5 fruit fly cellular contexts compared by ENCODE assay signal in genomic region chr3L:4624371-4625154, dm6.
A peak's percentile ranks its signal among the peaks of the same experiment; 100 is the strongest.
TF ChIP-seq lines count a peak whose summit lies in the region.

No protein-coding gene starts in this region.

- peak; percentile 28 for TF ChIP-seq CTCF in whole organism, embryonic (GFP tag; optimal IDR thresholded peaks at IDR 0.05; lab: Kevin White, UChicago)

TF ChIP-seq in whole organism, adult, 20 proteins besides CTCF, POLR2A, EP300 and RAD21 (continues in another document):
- TF ChIP-seq CG7045 (GFP tag; optimal IDR thresholded peaks at IDR 0.05; lab: Kevin White, UChicago): peak; percentile 91
- TF ChIP-seq cic (GFP tag; optimal IDR thresholded peaks at IDR 0.05; lab: Kevin White, UChicago): no peak
- peak; percentile 21 for TF ChIP-seq Mnt (GFP tag; optimal IDR thresholded peaks at IDR 0.05; lab: Kevin White, UChicago)
- peak; percentile 71 for TF ChIP-seq CG14711 (tag; optimal IDR thresholded peaks at IDR 0.05; lab: Kevin White, UChicago)
- no peak for TF ChIP-seq cnc (optimal IDR thresholded peaks at IDR 0.05; lab: Kevin White, UChicago)
- peak; percentile 65 for TF ChIP-seq CG1620 (GFP tag; optimal IDR thresholded peaks at IDR 0.05; lab: Kevin White, UChicago)
- peak; percentile 54 for TF ChIP-seq CG7101 (tag; optimal IDR thresholded peaks at IDR 0.05; lab: Kevin White, UChicago)
- TF ChIP-seq CG33017 (tag; optimal IDR thresholded peaks at IDR 0.05; lab: Kevin White, UChicago): peak; percentile 68
- peak; percentile 39 for TF ChIP-seq tj (GFP tag; optimal IDR thresholded peaks at IDR 0.05; lab: Kevin White, UChicago)
- peak; percentile 80 for TF ChIP-seq toe (GFP tag; optimal IDR thresholded peaks at IDR 0.05; lab: Kevin White, UChicago)
- peak; percentile 87 for TF ChIP-seq Hr96 (GFP tag; optimal IDR thresholded peaks at IDR 0.05; lab: Kevin White, UChicago)
- TF ChIP-seq CG12768 (GFP tag; optimal IDR thresholded peaks at IDR 0.05; lab: Kevin White, UChicago): peak; percentile 85
- peak; percentile 60 for TF ChIP-seq Clk (GFP tag; optimal IDR thresholded peaks at IDR 0.05; lab: Kevin White, UChicago)
- no peak for TF ChIP-seq kay (GFP tag; lab: Kevin White, UChicago; ENCODE audit: borderline replicate concordance)
- peak; percentile 73 for TF ChIP-seq bab1 (GFP tag; optimal IDR thresholded peaks at IDR 0.05; lab: Kevin White, UChicago)
- peak; percentile 75 for TF ChIP-seq ovo (GFP tag; optimal IDR thresholded peaks at IDR 0.05; lab: Kevin White, UChicago)
- peak; percentile 70 for TF ChIP-seq CG11617 (GFP tag; optimal IDR thresholded peaks at IDR 0.05; lab: Kevin White, UChicago)
- peak; percentile 32 for TF ChIP-seq Crg-1 (GFP tag; optimal IDR thresholded peaks at IDR 0.05; lab: Kevin White, UChicago)

TF ChIP-seq in whole organism, embryonic, 481 proteins besides CTCF, POLR2A, EP300 and RAD21 (continues in another document):
- peak; percentile 92 for TF ChIP-seq Ptx1 (GFP tag; IDR thresholded peaks at IDR 0.05; lab: Robert Waterston, UW)
- TF ChIP-seq CG17385 (GFP tag; optimal IDR thresholded peaks at IDR 0.05; lab: Kevin White, UChicago): peak; percentile 82
- TF ChIP-seq vnd (GFP tag; IDR thresholded peaks at IDR 0.05; lab: Robert Waterston, UW; ENCODE audit: partially characterized antibody): no peak
- TF ChIP-seq Dfd (GFP tag; optimal IDR thresholded peaks at IDR 0.05; lab: Kevin White, UChicago): no peak
- TF ChIP-seq MTF-1 (GFP tag; optimal IDR thresholded peaks at IDR 0.05; lab: Kevin White, UChicago; ENCODE audit: borderline replicate concordance): peak; percentile 35
- TF ChIP-seq CG7271 (tag; optimal IDR thresholded peaks at IDR 0.05; lab: Kevin White, UChicago): no peak
- peak; percentile 35 for TF ChIP-seq B-H2 (GFP tag; optimal IDR thresholded peaks at IDR 0.05; lab: Kevin White, UChicago)
- TF ChIP-seq run (tag; optimal IDR thresholded peaks at IDR 0.05; lab: Kevin White, UChicago): peak; percentile 34
- TF ChIP-seq CG12236 (GFP tag; optimal IDR thresholded peaks at IDR 0.05; lab: Kevin White, UChicago): peak; percentile 83
- 0 out of 2 replicates have a peak, but pooled peaks have one; percentile 11 for TF ChIP-seq Poxn (GFP tag; IDR thresholded peaks at IDR 0.05; lab: Robert Waterston, UW)
- TF ChIP-seq org-1 (GFP tag; optimal IDR thresholded peaks at IDR 0.05; lab: Kevin White, UChicago): peak; percentile 81
- no peak for TF ChIP-seq CG16779 (GFP tag; IDR thresholded peaks at IDR 0.05; lab: Robert Waterston, UW)
- TF ChIP-seq Sox102F (GFP tag; optimal IDR thresholded peaks at IDR 0.05; lab: Kevin White, UChicago): peak; percentile 93
- TF ChIP-seq CG30403 (GFP tag; optimal IDR thresholded peaks at IDR 0.05; lab: Kevin White, UChicago): peak; percentile 87
- peak; percentile 82 for TF ChIP-seq nau (GFP tag; optimal IDR thresholded peaks at IDR 0.05; lab: Kevin White, UChicago)
- TF ChIP-seq CG9609 (GFP tag; optimal IDR thresholded peaks at IDR 0.05; lab: Kevin White, UChicago): peak; percentile 79
- TF ChIP-seq lov (optimal IDR thresholded peaks at IDR 0.05; lab: Kevin White, UChicago): no peak
- no peak for TF ChIP-seq lov (GFP tag; IDR thresholded peaks at IDR 0.05; lab: Robert Waterston, UW)

TF ChIP-seq in whole organism, prepupa, 60 proteins besides CTCF, POLR2A, EP300 and RAD21 (continues in another document):
- peak; percentile 21 for TF ChIP-seq Blimp-1 (GFP tag; optimal IDR thresholded peaks at IDR 0.05; lab: Kevin White, UChicago)
- peak; percentile 37 for TF ChIP-seq CG9139 (GFP tag; optimal IDR thresholded peaks at IDR 0.05; lab: Kevin White, UChicago)
- peak; percentile 91 for TF ChIP-seq CG4318 (GFP tag; optimal IDR thresholded peaks at IDR 0.05; lab: Kevin White, UChicago)
- peak; percentile 74 for TF ChIP-seq CG34406 (GFP tag; optimal IDR thresholded peaks at IDR 0.05; lab: Kevin White, UChicago)
- no peak for TF ChIP-seq CG6854 (GFP tag; optimal IDR thresholded peaks at IDR 0.05; lab: Kevin White, UChicago)
- peak; percentile 93 for TF ChIP-seq eg (GFP tag; IDR thresholded peaks at IDR 0.05; lab: Robert Waterston, UW)
- TF ChIP-seq CG10631 (GFP tag; optimal IDR thresholded peaks at IDR 0.05; lab: Kevin White, UChicago): peak; percentile 79
- TF ChIP-seq net (GFP tag; optimal IDR thresholded peaks at IDR 0.05; lab: Kevin White, UChicago): peak; percentile 88
- peak; percentile 84 for TF ChIP-seq dac (GFP tag; optimal IDR thresholded peaks at IDR 0.05; lab: Kevin White, UChicago)
- TF ChIP-seq cyc (GFP tag; optimal IDR thresholded peaks at IDR 0.05; lab: Kevin White, UChicago): peak; percentile 71
- peak; percentile 91 for TF ChIP-seq pdm3 (GFP tag; optimal IDR thresholded peaks at IDR 0.05; lab: Kevin White, UChicago)
- TF ChIP-seq esn (GFP tag; optimal IDR thresholded peaks at IDR 0.05; lab: Kevin White, UChicago): peak; percentile 72
- peak; percentile 78 for TF ChIP-seq Hr39 (GFP tag; optimal IDR thresholded peaks at IDR 0.05; lab: Kevin White, UChicago)
- no peak for TF ChIP-seq Eip93F (GFP tag; optimal IDR thresholded peaks at IDR 0.05; lab: Kevin White, UChicago)
- peak; percentile 58 for TF ChIP-seq Ets21C (GFP tag; optimal IDR thresholded peaks at IDR 0.05; lab: Kevin White, UChicago)
- peak; percentile 70 for TF ChIP-seq CG6792 (GFP tag; optimal IDR thresholded peaks at IDR 0.05; lab: Kevin White, UChicago)
- TF ChIP-seq Hr38 (GFP tag; optimal IDR thresholded peaks at IDR 0.05; lab: Kevin White, UChicago): peak; percentile 34
- peak; percentile 49 for TF ChIP-seq CG8632 (GFP tag; optimal IDR thresholded peaks at IDR 0.05; lab: Kevin White, UChicago)
- TF ChIP-seq CG6808 (GFP tag; optimal IDR thresholded peaks at IDR 0.05; lab: Kevin White, UChicago): peak; percentile 86

TF ChIP-seq in whole organism, pupa, 21 proteins besides CTCF, POLR2A, EP300 and RAD21:
- TF ChIP-seq CG14655 (GFP tag; optimal IDR thresholded peaks at IDR 0.05; lab: Kevin White, UChicago) (peak; percentile 96), CG32121 (GFP tag; IDR thresholded peaks at IDR 0.05; lab: Robert Waterston, UW) (peak; percentile 93), Pif1A (GFP tag; optimal IDR thresholded peaks at IDR 0.05; lab: Kevin White, UChicago) (peak; percentile 88), CG12605 (GFP tag; IDR thresholded peaks at IDR 0.05; lab: Robert Waterston, UW) (peak; percentile 76), fd96Ca (GFP tag; IDR thresholded peaks at IDR 0.05; lab: Robert Waterston, UW) (peak; percentile 70; the same call in 2 of the 3 replicates), CG34367 (tag; optimal IDR thresholded peaks at IDR 0.05; lab: Kevin White, UChicago) (peak; percentile 84), CG17806 (tag; optimal IDR thresholded peaks at IDR 0.05; lab: Kevin White, UChicago) (peak; percentile 81), EcR (GFP tag; optimal IDR thresholded peaks at IDR 0.05; lab: Kevin White, UChicago) (peak; percentile 90), CG8301 (tag; optimal IDR thresholded peaks at IDR 0.05; lab: Kevin White, UChicago) (peak; percentile 95), Ets98B (GFP tag; IDR thresholded peaks at IDR 0.05; lab: Robert Waterston, UW) (peak; percentile 89), rn (GFP tag; IDR thresholded peaks at IDR 0.05; lab: Robert Waterston, UW) (peak; percentile 65), CG10348 (GFP tag; IDR thresholded peaks at IDR 0.05; lab: Robert Waterston, UW) (peak; percentile 70; the same call in 1 of the 2 replicates), CG9948 (tag; optimal IDR thresholded peaks at IDR 0.05; lab: Kevin White, UChicago) (peak; percentile 89), CG15710 (tag; optimal IDR thresholded peaks at IDR 0.05; lab: Kevin White, UChicago) (peak; percentile 88), CG13204 (GFP tag; optimal IDR thresholded peaks at IDR 0.05; lab: Kevin White, UChicago) (peak; percentile 68), Snoo (tag; optimal IDR thresholded peaks at IDR 0.05; lab: Kevin White, UChicago) (peak; percentile 64), CG8159 (tag; optimal IDR thresholded peaks at IDR 0.05; lab: Kevin White, UChicago) (peak; percentile 88), CG4496 (GFP tag; IDR thresholded peaks at IDR 0.05; lab: Robert Waterston, UW) (peak; percentile 91), Pif1B (GFP tag; optimal IDR thresholded peaks at IDR 0.05; lab: Kevin White, UChicago) (peak; percentile 80), gl (tag; optimal IDR thresholded peaks at IDR 0.05; lab: Kevin White, UChicago) (peak; percentile 64), D1 (tag; optimal IDR thresholded peaks at IDR 0.05; lab: Kevin White, UChicago) (peak; percentile 71)

TF ChIP-seq in whole organism, wandering third instar larva, 38 proteins besides CTCF, POLR2A, EP300 and RAD21 (continues in another document):
- TF ChIP-seq OdsH (GFP tag; optimal IDR thresholded peaks at IDR 0.05; lab: Kevin White, UChicago): peak; percentile 42
- peak; percentile 40 for TF ChIP-seq rgr (GFP tag; optimal IDR thresholded peaks at IDR 0.05; lab: Kevin White, UChicago)
- TF ChIP-seq psq (GFP tag; optimal IDR thresholded peaks at IDR 0.05; lab: Kevin White, UChicago): peak; percentile 81
- no peak for TF ChIP-seq Hr83 (GFP tag; optimal IDR thresholded peaks at IDR 0.05; lab: Kevin White, UChicago; ENCODE audit: poor library complexity, severe bottlenecking)
- no peak for TF ChIP-seq CG32264 (GFP tag; optimal IDR thresholded peaks at IDR 0.05; lab: Kevin White, UChicago)
- TF ChIP-seq ey (GFP tag; optimal IDR thresholded peaks at IDR 0.05; lab: Kevin White, UChicago): peak; percentile 74
- TF ChIP-seq fru (GFP tag; optimal IDR thresholded peaks at IDR 0.05; lab: Kevin White, UChicago): peak; percentile 63
- TF ChIP-seq foxo (GFP tag; optimal IDR thresholded peaks at IDR 0.05; lab: Kevin White, UChicago): peak in 1 of 2 experiments; percentile 65
- peak; percentile 61 for TF ChIP-seq Vsx2 (GFP tag; optimal IDR thresholded peaks at IDR 0.05; lab: Kevin White, UChicago; ENCODE audit: partially characterized antibody)
- TF ChIP-seq HLH106 (tag; optimal IDR thresholded peaks at IDR 0.05; lab: Kevin White, UChicago): peak; percentile 31
- peak; percentile 73 for TF ChIP-seq h (GFP tag; optimal IDR thresholded peaks at IDR 0.05; lab: Kevin White, UChicago)
- no peak for TF ChIP-seq Myc (optimal IDR thresholded peaks at IDR 0.05; lab: Kevin White, UChicago)
- peak; percentile 20 for TF ChIP-seq Hnf4 (GFP tag; optimal IDR thresholded peaks at IDR 0.05; lab: Kevin White, UChicago)
- TF ChIP-seq Dif (GFP tag; optimal IDR thresholded peaks at IDR 0.05; lab: Kevin White, UChicago; ENCODE audit: partially characterized antibody): peak; percentile 50
- TF ChIP-seq brk (GFP tag; optimal IDR thresholded peaks at IDR 0.05; lab: Kevin White, UChicago): no peak
- TF ChIP-seq CG9705 (GFP tag; optimal IDR thresholded peaks at IDR 0.05; lab: Kevin White, UChicago): no peak
- no peak for TF ChIP-seq lola (GFP tag; optimal IDR thresholded peaks at IDR 0.05; lab: Kevin White, UChicago)
- TF ChIP-seq Sp1 (GFP tag; optimal IDR thresholded peaks at IDR 0.05; lab: Kevin White, UChicago): peak; percentile 44
- TF ChIP-seq GATAd (GFP tag; optimal IDR thresholded peaks at IDR 0.05; lab: Kevin White, UChicago): no peak
- TF ChIP-seq dsf (GFP tag; optimal IDR thresholded peaks at IDR 0.05; lab: Kevin White, UChicago; ENCODE audit: borderline replicate concordance): no peak
- peak; percentile 60 for TF ChIP-seq woc (GFP tag; optimal IDR thresholded peaks at IDR 0.05; lab: Kevin White, UChicago)
- TF ChIP-seq sv (GFP tag; optimal IDR thresholded peaks at IDR 0.05; lab: Kevin White, UChicago): peak; percentile 86
